Fruit fly (Drosophila melanogaster) whole organism, embryonic: Measurements from ENCODE around the gene Ts.

Experiments used
- Atf3 ChIP-seq: fragments of 200-800 bp; sonication (Bioruptor generic); optimal IDR thresholded peaks from 3 replicates; lab custom pipeline; 2016; ENCODE audit warnings: missing biosample characterization, missing genetic modification characterization
- BEAF-32 ChIP-seq: fragments of 200-800 bp; sonication (Bioruptor generic); optimal IDR thresholded peaks from 3 replicates; lab custom pipeline; 2017; ENCODE audit warnings: missing biosample characterization, missing genetic modification characterization, mild to moderate bottlenecking, moderate library complexity, missing genetic modification reagents
- C15 ChIP-seq: fragments of 200-800 bp; sonication (Bioruptor generic); IDR thresholded peaks from 3 replicates; pipeline ENCODE4 v1.3.6; 2022; ENCODE audit warnings: missing biosample characterization, missing genetic modification characterization
- CG10431 ChIP-seq: fragments of 200-800 bp; sonication (Bioruptor generic); optimal IDR thresholded peaks from 3 replicates; lab custom pipeline; 2018; ENCODE audit warnings: missing biosample characterization, mild to moderate bottlenecking, missing genetic modification characterization
- CG11398 ChIP-seq: fragments of 200-800 bp; sonication (Bioruptor generic); optimal IDR thresholded peaks from 2 replicates; lab custom pipeline; 2016; ENCODE audit warnings: missing biosample characterization, missing genetic modification characterization
- CG1233 ChIP-seq: fragments of 200-800 bp; sonication (Bioruptor generic); optimal IDR thresholded peaks from 4 replicates; lab custom pipeline; 2018; ENCODE audit warnings: missing biosample characterization, mild to moderate bottlenecking, missing genetic modification characterization
- CG14441 ChIP-seq: fragments of 200-800 bp; sonication (Bioruptor generic); IDR thresholded peaks from 2 replicates; pipeline ENCODE4 v1.3.6; 2022; ENCODE audit warnings: missing biosample characterization, missing genetic modification characterization
- CG15479 ChIP-seq: fragments of 200-800 bp; sonication (Bioruptor generic); optimal IDR thresholded peaks from 3 replicates; lab custom pipeline; 2019; ENCODE audit warnings: missing biosample characterization, mild to moderate bottlenecking, missing genetic modification characterization, moderate library complexity
- CG17328 ChIP-seq: fragments of 200-800 bp; sonication (Bioruptor generic); IDR thresholded peaks from 2 replicates; pipeline ENCODE4 v1.3.6; 2022; ENCODE audit warnings: missing biosample characterization, missing genetic modification characterization
- CG18619 ChIP-seq: fragments of 200-800 bp; sonication (Bioruptor generic); optimal IDR thresholded peaks from 3 replicates; lab custom pipeline; 2017; ENCODE audit warnings: missing biosample characterization, mild to moderate bottlenecking, missing genetic modification characterization
- CG31365 ChIP-seq: fragments of 200-800 bp; sonication (Bioruptor generic); optimal IDR thresholded peaks from 2 replicates; lab custom pipeline; 2018; ENCODE audit warnings: missing biosample characterization, mild to moderate bottlenecking, missing genetic modification characterization
- CG31388 ChIP-seq: fragments of 200-800 bp; sonication (Bioruptor generic); optimal IDR thresholded peaks from 2 replicates; lab custom pipeline; 2016; ENCODE audit warnings: missing biosample characterization, missing genetic modification characterization
- CG34376 ChIP-seq: fragments of 200-800 bp; sonication (Bioruptor generic); optimal IDR thresholded peaks from 2 replicates; lab custom pipeline; 2018; ENCODE audit warnings: missing biosample characterization, mild to moderate bottlenecking, missing genetic modification characterization
- CG4282 ChIP-seq: fragments of 200-800 bp; sonication (Bioruptor generic); optimal IDR thresholded peaks from 2 replicates; lab custom pipeline; 2016; ENCODE audit warnings: missing biosample characterization, missing genetic modification characterization
- CG4404 ChIP-seq: fragments of 200-800 bp; sonication (Bioruptor generic); IDR thresholded peaks from 2 replicates; pipeline ENCODE4 v1.3.6; 2022; ENCODE audit warnings: missing biosample characterization, missing genetic modification characterization
- CG4707 ChIP-seq: fragments of 200-800 bp; sonication (Bioruptor generic); optimal IDR thresholded peaks from 2 replicates; lab custom pipeline; 2018; ENCODE audit warnings: missing biosample characterization, mild to moderate bottlenecking, missing genetic modification characterization, moderate library complexity
- CG4730 ChIP-seq: fragments of 200-800 bp; sonication (Bioruptor generic); IDR thresholded peaks from 2 replicates; pipeline ENCODE4 v1.3.6; 2022; ENCODE audit warnings: missing biosample characterization, missing genetic modification characterization
- CG6654 ChIP-seq: fragments of 200-800 bp; sonication (Bioruptor generic); optimal IDR thresholded peaks from 2 replicates; lab custom pipeline; 2017; ENCODE audit warnings: missing biosample characterization, mild to moderate bottlenecking, missing genetic modification characterization
- CG6854 ChIP-seq: fragments of 200-800 bp; sonication (Bioruptor generic); optimal IDR thresholded peaks from 3 replicates; lab custom pipeline; 2017; ENCODE audit warnings: missing biosample characterization, mild to moderate bottlenecking, missing genetic modification characterization
- CG7839 ChIP-seq: fragments of 200-800 bp; sonication (Bioruptor generic); optimal IDR thresholded peaks from 3 replicates; lab custom pipeline; 2018; ENCODE audit warnings: missing biosample characterization, mild to moderate bottlenecking, missing genetic modification characterization, moderate library complexity
- CTCF ChIP-seq: fragments of 200-800 bp; sonication (Bioruptor generic); optimal IDR thresholded peaks from 2 replicates; lab custom pipeline; 2017; ENCODE audit warnings: missing biosample characterization, mild to moderate bottlenecking, missing genetic modification characterization, moderate library complexity
- Camta ChIP-seq: fragments of 200-800 bp; sonication (Bioruptor generic); optimal IDR thresholded peaks from 2 replicates; lab custom pipeline; 2016; ENCODE audit warnings: missing biosample characterization, missing genetic modification characterization
- D ChIP-seq, 2 experiments: fragments of 200-800 bp in 1 of 2; fragments of >200 bp in 1 of 2; sonication (Bioruptor generic) in 1 of 2; optimal IDR thresholded peaks; 2 replicates in 1 of 2; 3 replicates in 1 of 2; lab custom pipeline; 2017; ENCODE audit warnings: mild to moderate bottlenecking in 1 of 2, missing biosample characterization in 1 of 2, missing genetic modification characterization in 1 of 2, missing genetic modification reagents in 1 of 2
- D19B ChIP-seq: fragments of 200-800 bp; sonication (Bioruptor generic); optimal IDR thresholded peaks from 2 replicates; lab custom pipeline; 2017; ENCODE audit warnings: missing biosample characterization, mild to moderate bottlenecking, missing genetic modification characterization
- Gug ChIP-seq: fragments of 200-800 bp; sonication (Bioruptor generic); IDR thresholded peaks from 4 replicates; pipeline ENCODE4 v1.3.6; 2022; ENCODE audit warnings: missing biosample characterization, missing genetic modification characterization
- HHEX ChIP-seq: fragments of 200-800 bp; sonication (Bioruptor generic); optimal IDR thresholded peaks from 3 replicates; lab custom pipeline; 2017; ENCODE audit warnings: missing biosample characterization, mild to moderate bottlenecking, missing genetic modification characterization, missing genetic modification reagents
- Hr3 ChIP-seq: fragments of 200-800 bp; sonication (Bioruptor generic); optimal IDR thresholded peaks from 3 replicates; lab custom pipeline; 2016; ENCODE audit warnings: missing biosample characterization, missing genetic modification characterization
- Hr51 ChIP-seq, 2 experiments: fragments of 200-800 bp; sonication (Bioruptor generic); optimal IDR thresholded peaks; 2 replicates in 1 of 2; 3 replicates in 1 of 2; lab custom pipeline; 2016 to 2018; ENCODE audit warnings: missing biosample characterization in 2 of 2, missing genetic modification characterization in 2 of 2, mild to moderate bottlenecking in 1 of 2, moderate library complexity in 1 of 2
- MESR4 ChIP-seq: fragments of 200-800 bp; sonication (Bioruptor generic); optimal IDR thresholded peaks from 2 replicates; lab custom pipeline; 2018; ENCODE audit warnings: missing biosample characterization, mild to moderate bottlenecking, missing genetic modification characterization, moderate library complexity
- Med ChIP-seq: fragments of 200-800 bp; sonication (Bioruptor generic); peaks from one replicate; lab custom pipeline; 2016; ENCODE audit warnings: missing biosample characterization, missing genetic modification characterization, mild to moderate bottlenecking, inconsistent platforms, moderate library complexity
- NK7.1 ChIP-seq: fragments of 200-800 bp; sonication (Bioruptor generic); optimal IDR thresholded peaks from 3 replicates; lab custom pipeline; 2016; ENCODE audit warnings: missing biosample characterization, missing genetic modification characterization
- Nf-YC ChIP-seq: fragments of 200-800 bp; optimal IDR thresholded peaks from 3 replicates; lab custom pipeline; 2019; ENCODE audit warnings: missing biosample characterization, mild to moderate bottlenecking, missing genetic modification characterization, moderate library complexity
- Ravus ChIP-seq: fragments of 200-800 bp; sonication (Bioruptor generic); IDR thresholded peaks from 2 replicates; pipeline ENCODE4 v1.3.6; 2022; ENCODE audit warnings: missing biosample characterization, missing genetic modification characterization
- aop ChIP-seq: fragments of 200-800 bp; sonication (Bioruptor generic); IDR thresholded peaks from 2 replicates; pipeline ENCODE4 v1.3.6; 2022; ENCODE audit warnings: missing biosample characterization, missing genetic modification characterization
- ase ChIP-seq: fragments of 200-800 bp; sonication (Bioruptor generic); IDR thresholded peaks from 3 replicates; pipeline ENCODE4 v1.3.6; 2022; ENCODE audit warnings: missing biosample characterization, missing genetic modification characterization
- bab2 ChIP-seq: fragments of 200-800 bp; sonication (Bioruptor generic); optimal IDR thresholded peaks from 2 replicates; lab custom pipeline; 2016; ENCODE audit warnings: missing biosample characterization, missing genetic modification characterization
- crol ChIP-seq: fragments of 200-800 bp; sonication (Bioruptor generic); IDR thresholded peaks from 2 replicates; pipeline ENCODE4 v1.3.6; 2022; ENCODE audit warnings: missing biosample characterization, missing genetic modification characterization
- danr ChIP-seq: fragments of 200-800 bp; sonication (Bioruptor generic); IDR thresholded peaks from 2 replicates; pipeline ENCODE4 v1.3.6; 2022; ENCODE audit warnings: missing biosample characterization, missing genetic modification characterization
- ems ChIP-seq: fragments of 200-800 bp; sonication (Bioruptor generic); optimal IDR thresholded peaks from 3 replicates; lab custom pipeline; 2016; ENCODE audit warnings: missing biosample characterization, missing genetic modification characterization
- eyg ChIP-seq: fragments of 200-800 bp; sonication (Bioruptor generic); optimal IDR thresholded peaks from 3 replicates; lab custom pipeline; 2016; ENCODE audit warnings: missing biosample characterization, missing genetic modification characterization
- ftz-f1 ChIP-seq: fragments of 200-800 bp; sonication (Bioruptor generic); optimal IDR thresholded peaks from 2 replicates; lab custom pipeline; 2016; ENCODE audit warnings: missing biosample characterization, missing genetic modification characterization
- grn ChIP-seq: fragments of 200-800 bp; sonication (Bioruptor generic); optimal IDR thresholded peaks from 3 replicates; lab custom pipeline; 2017; ENCODE audit warnings: missing biosample characterization, missing genetic modification characterization
- h ChIP-seq: fragments of >200 bp; optimal IDR thresholded peaks from 2 replicates; lab custom pipeline; 2017
- lab ChIP-seq: fragments of 200-800 bp; sonication (Bioruptor generic); optimal IDR thresholded peaks from 3 replicates; lab custom pipeline; 2017; ENCODE audit warnings: missing biosample characterization, missing genetic modification characterization, mild to moderate bottlenecking, moderate library complexity, missing genetic modification reagents
- mirr ChIP-seq: fragments of 200-800 bp; sonication (Bioruptor generic); optimal IDR thresholded peaks from 3 replicates; lab custom pipeline; 2018; ENCODE audit warnings: missing biosample characterization, mild to moderate bottlenecking, missing genetic modification characterization
- odd ChIP-seq: fragments of 200-800 bp; sonication (Bioruptor generic); optimal IDR thresholded peaks from 2 replicates; lab custom pipeline; 2017; ENCODE audit warnings: missing biosample characterization, mild to moderate bottlenecking, missing genetic modification characterization
- row ChIP-seq: fragments of 200-800 bp; sonication (Bioruptor generic); IDR thresholded peaks from 3 replicates; pipeline ENCODE4 v1.3.6; 2022; ENCODE audit warnings: missing biosample characterization, missing genetic modification characterization
- slbo ChIP-seq: fragments of 200-800 bp; sonication (Bioruptor generic); IDR thresholded peaks from 2 replicates; pipeline ENCODE4 v1.3.6; 2022; ENCODE audit warnings: missing biosample characterization, missing genetic modification characterization
- tap ChIP-seq: fragments of 200-800 bp; optimal IDR thresholded peaks from 3 replicates; lab custom pipeline; 2019; ENCODE audit warnings: missing biosample characterization, mild to moderate bottlenecking, missing genetic modification characterization, moderate library complexity
- vnd ChIP-seq: fragments of 200-800 bp; sonication (Bioruptor generic); IDR thresholded peaks from 3 replicates; pipeline ENCODE4 v1.3.6; 2022; ENCODE audit warnings: missing biosample characterization, missing genetic modification characterization; ENCODE audit not compliant: partially characterized antibody
- wdn ChIP-seq: fragments of 200-800 bp; sonication (Bioruptor generic); IDR thresholded peaks from 2 replicates; pipeline ENCODE4 v1.3.6; 2022; ENCODE audit warnings: missing biosample characterization, missing genetic modification characterization

The Ts gene

DNA sequence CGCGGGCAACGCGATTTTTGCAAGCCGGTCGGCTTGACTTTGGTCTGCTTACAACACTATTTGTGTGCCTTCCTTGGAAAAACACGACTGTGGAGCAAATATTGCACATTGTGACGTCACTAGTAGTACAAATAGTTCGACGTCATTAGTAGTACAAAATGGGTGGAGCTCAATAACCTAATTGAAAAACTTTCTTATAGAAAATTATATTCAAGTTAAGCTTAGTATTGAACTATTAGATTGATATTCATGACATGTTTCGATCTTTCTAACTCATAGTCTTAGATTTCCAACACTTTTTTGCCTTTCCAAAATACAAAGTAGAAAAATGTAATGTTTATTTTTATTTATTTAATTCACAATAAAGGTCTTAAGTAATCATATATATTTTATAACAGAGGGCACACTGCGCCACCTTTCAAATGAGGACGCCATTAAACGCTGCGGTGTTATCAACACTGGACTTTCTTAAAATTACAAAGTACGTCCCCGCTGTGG is 3.0 kb upstream of the Ts start, which contains the start of the genes Rrp1 and gammaTub23C (continued):
- TF ChIP-seq mirr (GFP tag; lab: Kevin White, UChicago) (peak; percentile 51), CG1233 (GFP tag; lab: Kevin White, UChicago) (peak; percentile 92), CG14441 (peak; percentile 81), vnd (no peak), Hr51 (GFP tag; optimal IDR thresholded peaks at IDR 0.05; lab: Kevin White, UChicago) (peak; percentile 85 to 91), lab (peak; percentile 89), Atf3 (GFP tag; lab: Kevin White, UChicago) (peak; percentile 85), CG4707 (GFP tag; lab: Kevin White, UChicago) (peak; percentile 47), CG4730 (GFP tag; lab: Robert Waterston, UW) (peak; percentile 73), danr (GFP tag; lab: Robert Waterston, UW) (peak; percentile 47; the same call in 1 of the 2 replicates), CG10431 (GFP tag; lab: Kevin White, UChicago) (peak; percentile 80), D19B (peak; percentile 82), CG34376 (GFP tag; lab: Kevin White, UChicago) (peak; percentile 81), CTCF (GFP tag; lab: Kevin White, UChicago) (peak; percentile 48), CG31365 (tag; lab: Kevin White, UChicago) (peak; percentile 41), CG4404 (GFP tag; lab: Robert Waterston, UW) (peak; percentile 87), CG18619 (GFP tag; lab: Kevin White, UChicago) (peak; percentile 94), bab2 (GFP tag; lab: Kevin White, UChicago) (peak; percentile 63), crol (GFP tag; lab: Robert Waterston, UW) (no peak), Hr3 (GFP tag; lab: Kevin White, UChicago) (peak; percentile 94), slbo (GFP tag; lab: Robert Waterston, UW) (peak; percentile 91), CG15479 (GFP tag; lab: Kevin White, UChicago) (peak; percentile 62), CG6654 (GFP tag; lab: Kevin White, UChicago) (peak; percentile 80), HHEX (GFP tag; lab: Kevin White, UChicago) (peak; percentile 90), wdn (GFP tag; lab: Robert Waterston, UW) (no peak; the same call in 1 of the 2 replicates), ems (GFP tag; lab: Kevin White, UChicago) (peak; percentile 75), h (lab: Kevin White, UChicago) (no peak), aop (GFP tag; lab: Robert Waterston, UW) (no peak), D (optimal IDR thresholded peaks at IDR 0.05; lab: Kevin White, UChicago) (no peak), D (GFP tag; optimal IDR thresholded peaks at IDR 0.05; lab: Kevin White, UChicago) (peak; percentile 88), CG11398 (no peak), CG31388 (GFP tag; lab: Kevin White, UChicago) (peak; percentile 66), ase (GFP tag; lab: Robert Waterston, UW) (peak; percentile 78), Nf-YC (peak; percentile 84), Ravus (GFP tag; lab: Robert Waterston, UW) (peak; percentile 34), tap (tag; lab: Kevin White, UChicago) (peak; percentile 78), CG6854 (GFP tag; lab: Kevin White, UChicago) (peak; percentile 74), Gug (peak; percentile 88), eyg (GFP tag; lab: Kevin White, UChicago) (peak; percentile 35), ftz-f1 (GFP tag; lab: Kevin White, UChicago) (peak; percentile 40), grn (GFP tag; lab: Kevin White, UChicago) (no peak), CG4282 (GFP tag; lab: Kevin White, UChicago) (no peak), NK7.1 (GFP tag; lab: Kevin White, UChicago) (peak; percentile 50), MESR4 (peak; percentile 2), C15 (no peak), row (GFP tag; lab: Robert Waterston, UW) (peak; percentile 93), Camta (GFP tag; lab: Kevin White, UChicago) (peak; percentile 67), CG17328 (GFP tag; lab: Robert Waterston, UW) (peak; percentile 43; the same call in 1 of the 2 replicates), Med (GFP tag; lab: Kevin White, UChicago) (peak; percentile 88), odd (GFP tag; lab: Kevin White, UChicago) (peak; percentile 85), BEAF-32 (GFP tag; lab: Kevin White, UChicago) (peak; percentile 62), CG7839 (peak; percentile 94)
